Fruit fly (Drosophila melanogaster): ENCODE results near the gene fabp.

fabp gene

dm6 chr3R:11562326-11563109 lies 4.3 kb downstream of the fabp start (continued):
- TF ChIP-seq dpn (GFP tag; optimal IDR thresholded peaks at IDR 0.05) (peak; percentile 90 to 95), sd (tag; optimal IDR thresholded peaks at IDR 0.05) (peak; percentile 94), Nf-YC (tag; optimal IDR thresholded peaks at IDR 0.05) (peak; percentile 88), CG30431 (GFP tag; optimal IDR thresholded peaks at IDR 0.05) (peak; percentile 66), HLHmδ (GFP tag; optimal IDR thresholded peaks at IDR 0.05) (no peak), h (optimal IDR thresholded peaks at IDR 0.05) (no peak), HLH4C (GFP tag; IDR thresholded peaks at IDR 0.05; ENCODE audit: partially characterized antibody) (no peak), CG10274 (GFP tag; optimal IDR thresholded peaks at IDR 0.05) (peak; percentile 80), Scr (GFP tag; IDR thresholded peaks at IDR 0.05; ENCODE audit: partially characterized antibody) (peak; percentile 23; the same call in 1 of the 2 replicates), CG17612 (GFP tag; IDR thresholded peaks at IDR 0.05) (peak; percentile 77), jigr1 (GFP tag; IDR thresholded peaks at IDR 0.05) (peak; percentile 84; the same call in 2 of the 3 replicates), CG32532 (GFP tag; IDR thresholded peaks at IDR 0.05) (peak; percentile 96), MTF-1 (GFP tag; optimal IDR thresholded peaks at IDR 0.05; ENCODE audit: borderline replicate concordance) (peak; percentile 63), CG13894 (tag; optimal IDR thresholded peaks at IDR 0.05) (peak; percentile 91), CG15073 (GFP tag; optimal IDR thresholded peaks at IDR 0.05) (no peak), CG10431 (GFP tag; optimal IDR thresholded peaks at IDR 0.05) (peak; percentile 45), Side (GFP tag; optimal IDR thresholded peaks at IDR 0.05) (peak; percentile 95), ham (GFP tag; IDR thresholded peaks at IDR 0.05) (peak; percentile 64; the same call in 1 of the 2 replicates), CG18011 (GFP tag; optimal IDR thresholded peaks at IDR 0.05) (peak; percentile 65), CG18619 (GFP tag; optimal IDR thresholded peaks at IDR 0.05) (peak; percentile 85), unc-4 (GFP tag; IDR thresholded peaks at IDR 0.05; ENCODE audit: partially characterized antibody) (no peak), CG1603 (tag; optimal IDR thresholded peaks at IDR 0.05) (peak; percentile 92), Max (GFP tag; optimal IDR thresholded peaks at IDR 0.05) (peak; percentile 91), Gsc (GFP tag; IDR thresholded peaks at IDR 0.05) (peak; percentile 83), CG8478 (optimal IDR thresholded peaks at IDR 0.05) (no peak), ci (GFP tag; IDR thresholded peaks at IDR 0.05) (peak; percentile 93), CG10565 (GFP tag; optimal IDR thresholded peaks at IDR 0.05) (peak; percentile 70), pros (GFP tag; optimal IDR thresholded peaks at IDR 0.05) (peak; percentile 1), CG14441 (GFP tag; IDR thresholded peaks at IDR 0.05) (peak; percentile 95), hth (optimal IDR thresholded peaks at IDR 0.05) (no peak), Stat92E (GFP tag; optimal IDR thresholded peaks at IDR 0.05) (peak in 1 of 3 experiments; percentile 67), CG7372 (GFP tag; IDR thresholded peaks at IDR 0.05) (peak; percentile 86), CG7987 (GFP tag; optimal IDR thresholded peaks at IDR 0.05) (peak; percentile 56), CG9817 (tag; optimal IDR thresholded peaks at IDR 0.05) (peak; percentile 88), pb (GFP tag; optimal IDR thresholded peaks at IDR 0.05) (peak; percentile 91), p53 (GFP tag; optimal IDR thresholded peaks at IDR 0.05) (peak; percentile 48), CG13123 (GFP tag; optimal IDR thresholded peaks at IDR 0.05) (peak; percentile 53), pum (GFP tag; optimal IDR thresholded peaks at IDR 0.05) (peak; percentile 97), row (GFP tag; IDR thresholded peaks at IDR 0.05) (peak; percentile 97), CG2875 (GFP tag; optimal IDR thresholded peaks at IDR 0.05) (peak; percentile 74), Usf (GFP tag; optimal IDR thresholded peaks at IDR 0.05) (peak; percentile 66), bcd (GFP tag; optimal IDR thresholded peaks at IDR 0.05) (peak; percentile 91), CG7357 (GFP tag; IDR thresholded peaks at IDR 0.05) (peak; percentile 86), slou (GFP tag; optimal IDR thresholded peaks at IDR 0.05) (peak; percentile 88), lbe (GFP tag; optimal IDR thresholded peaks at IDR 0.05) (peak; percentile 92), fd3F (GFP tag; optimal IDR thresholded peaks at IDR 0.05) (peak; percentile 88), C15 (GFP tag; IDR thresholded peaks at IDR 0.05) (peak; percentile 79; the same call in 2 of the 3 replicates), en (GFP tag; optimal IDR thresholded peaks at IDR 0.05) (peak; percentile 86), Elba2 (GFP tag; optimal IDR thresholded peaks at IDR 0.05) (no peak)
